Worm (Caenorhabditis elegans) whole organism, young adult: ENCODE results near the gene D2045.5.

Experiments
- D2030.7 ChIP-seq: fragments of 200-800 bp; sonication (Bioruptor generic); IDR thresholded peaks from 2 replicates; pipeline ENCODE4 v1.3.6; 2022; ENCODE audit warnings: missing genetic modification reagents, missing genetic modification characterization, missing compliant biosample characterization
- aptf-2 ChIP-seq: fragments of 200-800 bp; sonication (Bioruptor generic); conservative IDR thresholded peaks from 2 replicates; pipeline ENCODE4 v1.3.6; 2022; ENCODE audit warnings: missing genetic modification reagents, missing genetic modification characterization, missing compliant biosample characterization
- egrh-3 ChIP-seq: fragments of 200-800 bp; sonication (Bioruptor generic); IDR thresholded peaks from 2 replicates; pipeline ENCODE4 v1.3.6; 2022; ENCODE audit warnings: missing genetic modification reagents, missing genetic modification characterization, missing compliant biosample characterization
- him-1 ChIP-seq: sonication (generic microtip); optimal IDR thresholded peaks from 2 replicates; lab custom pipeline; 2016; ENCODE audit warnings: missing genotype, missing genetic modification reagents, missing genetic modification characterization, missing compliant biosample characterization
- let-526 ChIP-seq: fragments of 200-800 bp; sonication (Bioruptor generic); IDR thresholded peaks from 2 replicates; pipeline ENCODE4 v1.3.6; 2022; ENCODE audit warnings: missing genetic modification reagents, missing genetic modification characterization, missing compliant biosample characterization
- lir-1 ChIP-seq: fragments of 200-800 bp; sonication (Bioruptor generic); conservative IDR thresholded peaks from 2 replicates; pipeline ENCODE4 v1.3.6; 2022; ENCODE audit warnings: missing genetic modification reagents, missing genetic modification characterization, missing compliant biosample characterization
- lsl-1 ChIP-seq: fragments of 200-800 bp; sonication (Bioruptor generic); optimal IDR thresholded peaks from 2 replicates; lab custom pipeline; 2018; ENCODE audit warnings: mild to moderate bottlenecking, missing genetic modification characterization, moderate library complexity, missing compliant biosample characterization
- nfya-1 ChIP-seq: sonication (generic microtip); optimal IDR thresholded peaks from 2 replicates; lab custom pipeline; 2017; ENCODE audit warnings: antibody characterized with exemption, missing compliant biosample characterization, missing genetic modification characterization, borderline replicate concordance; ENCODE audit not compliant: insufficient read depth
- pha-4 ChIP-seq: fragments of 150-350 bp; sonication (generic microtip); optimal IDR thresholded peaks from 2 replicates; lab custom pipeline; 2014; ENCODE audit warnings: missing biosample characterization, missing genetic modification reagents, missing genetic modification characterization
- snpc-1.1 ChIP-seq: sonication (generic microtip); optimal IDR thresholded peaks from 2 replicates; lab custom pipeline; 2017; ENCODE audit warnings: missing genetic modification characterization, mild to moderate bottlenecking, missing compliant biosample characterization, antibody characterized with exemption, moderate library complexity, missing genotype, missing genetic modification reagents; ENCODE audit not compliant: insufficient read depth
- tlf-1 ChIP-seq: fragments of 200-800 bp; sonication (Bioruptor generic); optimal IDR thresholded peaks from 2 replicates; lab custom pipeline; 2018; ENCODE audit warnings: mild to moderate bottlenecking, missing genetic modification characterization, missing compliant biosample characterization
- unc-62 ChIP-seq: fragments of 150-350 bp; optimal IDR thresholded peaks from 2 replicates; lab custom pipeline; 2014; ENCODE audit warnings: missing biosample characterization, missing genetic modification reagents, missing genetic modification characterization
- xnd-1 ChIP-seq: sonication (generic microtip); optimal IDR thresholded peaks from 2 replicates; lab custom pipeline; 2016; ENCODE audit warnings: missing genotype, missing genetic modification reagents, missing genetic modification characterization, missing compliant biosample characterization

DNA sequence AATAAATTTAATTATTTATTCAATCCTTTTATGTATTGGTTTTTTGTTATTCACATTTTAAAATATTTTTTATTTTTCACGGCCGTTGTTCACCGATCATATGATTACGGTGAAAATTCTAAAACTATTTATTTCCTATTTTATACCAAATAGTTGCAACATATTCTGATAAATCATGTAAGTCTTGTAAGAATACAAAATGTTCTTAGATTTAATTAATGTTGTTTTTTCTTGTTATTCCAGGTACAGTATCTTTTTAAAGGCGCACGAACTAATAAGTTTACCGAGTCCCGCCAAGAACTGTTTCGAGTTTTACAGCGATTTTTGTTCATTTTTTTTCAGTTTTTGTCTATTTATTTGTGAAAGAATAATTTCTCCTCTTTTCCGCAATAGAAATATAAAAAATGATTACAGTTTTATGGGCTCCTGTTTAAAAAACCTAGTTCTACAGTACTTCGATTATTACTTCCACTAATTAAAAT, at the start of gene D2045.5:
- TF ChIP-seq egrh-3 (GFP tag; lab: Robert Waterston, UW) (no peak), aptf-2 (GFP tag; lab: Robert Waterston, UW) (no peak), him-1 (tag; lab: Kevin White, UChicago) (no peak), lsl-1 (GFP tag; lab: Kevin White, UChicago) (peak; percentile 86), unc-62 (no peak), nfya-1 (tag; lab: Kevin White, UChicago) (no peak), tlf-1 (GFP tag; lab: Kevin White, UChicago) (no peak), pha-4 (tag; lab: Kevin White, UChicago) (no peak), D2030.7 (GFP tag; lab: Robert Waterston, UW) (peak; percentile 40; the same call in 1 of the 2 replicates), snpc-1.1 (tag; lab: Kevin White, UChicago) (no peak), lir-1 (GFP tag; lab: Robert Waterston, UW) (no peak), let-526 (GFP tag; lab: Robert Waterston, UW) (no peak), xnd-1 (peak; percentile 70)
